Worm (Caenorhabditis elegans): ENCODE data around the gene T26E4.10.

T26E4.10 gene

ce11 chrV:15781086-15781485, 16.9 kb downstream of the T26E4.10 start, which contains the start of gene T26E4.2:
TSS of gene T26E4.2 (plus strand) at chrV:15781386.
- TF ChIP-seq rcor-1 (GFP tag; IDR thresholded peaks at IDR 0.05) (no peak), tlf-1 (GFP tag; optimal IDR thresholded peaks at IDR 0.05) (no peak), lin-26 (GFP tag; IDR thresholded peaks at IDR 0.05) (no peak), atf-7 (tag; optimal IDR thresholded peaks at IDR 0.05) (no peak), ccch-3 (GFP tag; optimal IDR thresholded peaks at IDR 0.05) (no peak), madf-8 (GFP tag; conservative IDR thresholded peaks at IDR 0.05) (no peak), him-1 (tag; optimal IDR thresholded peaks at IDR 0.05) (no peak), mcd-1 (GFP tag; IDR thresholded peaks at IDR 0.05) (no peak), madf-3 (GFP tag; IDR thresholded peaks at IDR 0.05) (no peak), unc-130 (GFP tag; optimal IDR thresholded peaks at IDR 0.05) (no peak), B0336.3 (GFP tag; IDR thresholded peaks at IDR 0.05) (no peak), ztf-28 (GFP tag; IDR thresholded peaks at IDR 0.05) (no peak), hrde-1 (tag; optimal IDR thresholded peaks at IDR 0.05; ENCODE audit: borderline replicate concordance) (no peak), ceh-27 (GFP tag; optimal IDR thresholded peaks at IDR 0.05) (no peak), attf-5 (GFP tag; optimal IDR thresholded peaks at IDR 0.05) (no peak), somi-1 (GFP tag; optimal IDR thresholded peaks at IDR 0.05) (no peak)

- TF ChIP-seq nhr-27 (tag; optimal IDR thresholded peaks at IDR 0.05): no peak
- TF ChIP-seq lsy-27 (tag; optimal IDR thresholded peaks at IDR 0.05; ENCODE audit: borderline replicate concordance, insufficient read depth): no peak
- no peak for TF ChIP-seq ets-4 (GFP tag; optimal IDR thresholded peaks at IDR 0.05)
- no peak for TF ChIP-seq snpc-1.3 (tag; optimal IDR thresholded peaks at IDR 0.05; ENCODE audit: insufficient read depth)
- TF ChIP-seq zim-3 (tag; optimal IDR thresholded peaks at IDR 0.05): no peak
- TF ChIP-seq snpc-1.1 (tag; optimal IDR thresholded peaks at IDR 0.05; ENCODE audit: insufficient read depth): no peak
- no peak for TF ChIP-seq tbp1 (GFP tag; optimal IDR thresholded peaks at IDR 0.05)
- TF ChIP-seq bed-1 (GFP tag; IDR thresholded peaks at IDR 0.05): no peak
- no peak for TF ChIP-seq F49E8.2 (tag; optimal IDR thresholded peaks at IDR 0.05; ENCODE audit: insufficient read depth)
- TF ChIP-seq ztf-6 (GFP tag; IDR thresholded peaks at IDR 0.05): no peak
- TF ChIP-seq hmg-1.2 (GFP tag; IDR thresholded peaks at IDR 0.05): no peak
- TF ChIP-seq madf-10 (tag; optimal IDR thresholded peaks at IDR 0.05): no peak
These were observed 18.8 kb downstream of the T26E4.10 start, which contains the start of the genes nhr-285 and irld-52 for ce11 chrV:15779128-15779729. TSS of gene nhr-285 (minus strand) at chrV:15779228. TSS of gene irld-52 (plus strand) at chrV:15779679.

ce11 chrV:15776651-15777050, 21.4 kb downstream of the T26E4.10 start, which contains the start of gene nhr-283:
TSS of gene nhr-283 (minus strand) at chrV:15776751.
- TF ChIP-seq ets-4 (GFP tag; optimal IDR thresholded peaks at IDR 0.05) (no peak), dpff-1 (tag; optimal IDR thresholded peaks at IDR 0.05) (no peak), K11D2.4 (GFP tag; IDR thresholded peaks at IDR 0.05) (no peak), F39B2.1 (GFP tag; IDR thresholded peaks at IDR 0.05) (no peak), lin-54 (GFP tag; optimal IDR thresholded peaks at IDR 0.05) (no peak), ccch-3 (GFP tag; optimal IDR thresholded peaks at IDR 0.05) (no peak), tlf-1 (GFP tag; optimal IDR thresholded peaks at IDR 0.05) (no peak), bed-1 (GFP tag; IDR thresholded peaks at IDR 0.05) (no peak), sdz-38 (tag; optimal IDR thresholded peaks at IDR 0.05) (no peak), mxl-1 (tag; optimal IDR thresholded peaks at IDR 0.05) (no peak), ceh-91 (GFP tag; IDR thresholded peaks at IDR 0.05) (no peak)
